Fruit fly (Drosophila melanogaster): Measurements from ENCODE around the gene CG4822.

The CG4822 gene

dm6 chr2L:166115-167069 lies 44.8 kb upstream of the CG4822 start (continued):
- TF ChIP-seq CHES-1-like (GFP tag; optimal IDR thresholded peaks at IDR 0.05) (peak; percentile 87), CG10267 (tag; optimal IDR thresholded peaks at IDR 0.05) (peak; percentile 26), CG6254 (GFP tag; optimal IDR thresholded peaks at IDR 0.05) (peak; percentile 41), ftz-f1 (GFP tag; optimal IDR thresholded peaks at IDR 0.05) (peak; percentile 36), CG17829 (tag; optimal IDR thresholded peaks at IDR 0.05) (peak; percentile 62), CG33213 (GFP tag; optimal IDR thresholded peaks at IDR 0.05) (peak; percentile 71), sens (GFP tag) (peak; percentile 85), Fer3 (tag; optimal IDR thresholded peaks at IDR 0.05) (peak; percentile 72), Lhr (GFP tag; optimal IDR thresholded peaks at IDR 0.05) (no peak), prd (optimal IDR thresholded peaks at IDR 0.05) (no peak), prd (GFP tag; IDR thresholded peaks at IDR 0.05) (no peak), insv (GFP tag; optimal IDR thresholded peaks at IDR 0.05) (peak in 1 of 2 experiments; percentile 72), pum (GFP tag; optimal IDR thresholded peaks at IDR 0.05) (peak; percentile 21), ato (GFP tag; IDR thresholded peaks at IDR 0.05; ENCODE audit: partially characterized antibody) (no peak), D19A (tag; optimal IDR thresholded peaks at IDR 0.05) (peak; percentile 37), kah (GFP tag; optimal IDR thresholded peaks at IDR 0.05) (peak; percentile 47), CG12155 (GFP tag; optimal IDR thresholded peaks at IDR 0.05) (peak; percentile 56), dan (GFP tag; IDR thresholded peaks at IDR 0.05) (no peak), CG15073 (GFP tag; optimal IDR thresholded peaks at IDR 0.05) (no peak), CG10462 (GFP tag; optimal IDR thresholded peaks at IDR 0.05) (no peak), MESR4 (GFP tag; optimal IDR thresholded peaks at IDR 0.05) (no peak), nmo (GFP tag; optimal IDR thresholded peaks at IDR 0.05) (peak; percentile 33), ERR (GFP tag; optimal IDR thresholded peaks at IDR 0.05) (peak; percentile 53), Ssrp (tag; optimal IDR thresholded peaks at IDR 0.05) (no peak), row (GFP tag; IDR thresholded peaks at IDR 0.05) (no peak), Stat92E (GFP tag; optimal IDR thresholded peaks at IDR 0.05) (peak in 2 of 3 experiments; percentile 38 to 76), sima (GFP tag; optimal IDR thresholded peaks at IDR 0.05) (peak; percentile 36), CG5180 (GFP tag; optimal IDR thresholded peaks at IDR 0.05) (peak; percentile 75), Dfd (GFP tag; optimal IDR thresholded peaks at IDR 0.05) (no peak), CG11085 (GFP tag; IDR thresholded peaks at IDR 0.05) (no peak), CG18262 (tag; optimal IDR thresholded peaks at IDR 0.05) (peak; percentile 54), CG11695 (GFP tag; IDR thresholded peaks at IDR 0.05) (no peak), CG11696 (GFP tag; IDR thresholded peaks at IDR 0.05) (no peak), CG3995 (GFP tag; optimal IDR thresholded peaks at IDR 0.05) (peak; percentile 38), CG9876 (GFP tag; optimal IDR thresholded peaks at IDR 0.05) (no peak), CG9727 (GFP tag; optimal IDR thresholded peaks at IDR 0.05) (peak; percentile 85), Max (GFP tag; optimal IDR thresholded peaks at IDR 0.05) (peak; percentile 62), CG12104 (GFP tag; optimal IDR thresholded peaks at IDR 0.05) (peak; percentile 49), crol (GFP tag; IDR thresholded peaks at IDR 0.05) (no peak), B-H2 (GFP tag; optimal IDR thresholded peaks at IDR 0.05) (peak; percentile 96), CG4424 (GFP tag; optimal IDR thresholded peaks at IDR 0.05) (peak; percentile 36), Sox102F (GFP tag; optimal IDR thresholded peaks at IDR 0.05) (peak; percentile 59), hth (optimal IDR thresholded peaks at IDR 0.05) (no peak), CG10274 (GFP tag; optimal IDR thresholded peaks at IDR 0.05) (peak; percentile 55), HLH54F (GFP tag; optimal IDR thresholded peaks at IDR 0.05) (peak; percentile 49), CG6272 (GFP tag; IDR thresholded peaks at IDR 0.05) (no peak), hbn (GFP tag; IDR thresholded peaks at IDR 0.05; ENCODE audit: partially characterized antibody) (no peak), CG3407 (GFP tag; optimal IDR thresholded peaks at IDR 0.05) (peak; percentile 100), CG4854 (GFP tag; optimal IDR thresholded peaks at IDR 0.05) (peak; percentile 56)

All from whole organism, embryonic.